Fruit fly (Drosophila melanogaster) whole organism, larva: ENCODE data around the gene Plp.

Experiments used
- noc ChIP-seq: fragments of 200-800 bp; sonication (Bioruptor generic); optimal IDR thresholded peaks from 3 replicates; lab custom pipeline; 2019; ENCODE audit warnings: missing biosample characterization, mild to moderate bottlenecking, missing genetic modification characterization, moderate library complexity

The Plp gene

DNA sequence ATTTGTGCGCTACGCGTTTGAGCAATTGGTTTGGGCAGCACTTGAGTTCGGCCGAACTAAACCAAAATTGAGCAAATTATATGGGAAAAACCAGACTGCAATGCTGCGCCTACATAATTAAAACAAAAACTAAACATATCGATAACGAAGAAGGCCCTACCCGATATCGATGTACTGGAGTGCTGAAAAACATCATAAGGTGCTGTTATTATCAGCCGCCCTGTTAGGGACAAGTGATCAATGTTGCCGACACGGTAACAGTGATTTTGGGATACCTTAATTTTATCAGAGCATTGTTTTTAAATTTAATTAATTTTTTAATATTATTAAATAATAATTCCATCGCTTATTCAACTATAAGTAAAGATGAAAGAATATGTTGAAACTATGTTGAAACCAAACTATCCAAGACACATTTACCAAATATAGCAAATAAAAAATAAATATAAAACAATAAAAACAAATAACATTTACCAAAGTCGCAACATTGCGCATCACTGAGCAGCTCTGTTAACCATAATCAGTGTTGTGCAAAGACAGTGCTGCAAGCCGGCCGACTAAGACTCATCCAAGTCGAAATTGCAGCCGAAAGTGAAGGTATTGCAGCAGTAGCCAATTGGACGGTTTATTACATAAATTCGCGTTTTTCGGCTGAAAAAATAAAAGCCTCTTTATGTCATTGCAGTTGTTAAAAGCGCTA is at the start of gene Plp, which contains the start of the genes sstn and GlyRS:
Plp (minus strand) TSS at position 136 of the 700 bp plus-strand sequence.
sstn (minus strand) TSS at position 131 of the 700 bp plus-strand sequence.
GlyRS (plus strand) TSS at position 554 of the 700 bp plus-strand sequence.
- TF ChIP-seq noc (tag; lab: Kevin White, UChicago), result peak; percentile 58

DNA sequence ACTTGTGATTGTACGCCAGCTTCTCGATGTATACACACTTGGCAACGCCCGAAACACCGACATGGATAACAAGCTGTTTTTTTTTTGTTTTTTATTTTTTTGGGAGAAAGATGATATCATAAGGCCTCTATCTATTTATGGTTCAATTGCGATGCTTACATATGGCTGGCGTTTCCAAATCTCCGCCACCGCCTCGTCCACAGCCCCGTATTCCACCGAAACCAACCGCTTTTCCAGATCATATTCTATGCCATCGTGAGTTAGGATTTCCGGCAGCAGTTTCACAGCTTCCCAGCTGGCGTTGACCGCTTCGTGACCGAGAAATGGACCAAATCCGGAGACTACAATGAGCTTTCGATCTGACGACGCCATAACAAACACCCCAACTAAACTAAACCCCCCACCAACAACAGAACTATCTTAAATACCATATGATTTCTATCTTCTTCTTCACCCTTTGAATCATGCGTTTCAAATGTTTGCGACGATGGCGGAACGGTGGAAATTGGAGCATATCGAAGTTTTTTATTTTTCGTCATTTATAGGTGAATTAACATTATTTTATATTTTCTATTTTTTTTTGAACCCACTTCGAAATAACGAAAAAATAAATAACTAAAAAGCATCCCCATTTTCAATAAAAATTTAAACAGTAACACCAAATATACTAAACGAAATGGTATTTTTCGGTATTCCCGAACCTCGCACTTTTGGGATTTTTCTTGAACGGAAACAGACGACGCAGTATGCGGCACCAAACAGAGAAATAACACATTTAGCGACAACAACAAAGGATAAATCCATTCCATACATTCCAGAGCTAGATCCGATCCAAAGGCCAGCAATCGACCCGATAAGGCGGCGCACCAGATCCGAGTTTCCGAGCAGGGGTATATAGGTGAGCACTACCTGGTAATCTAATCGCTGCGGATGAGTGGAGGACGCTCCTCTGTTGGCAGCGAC is 49.4 kb upstream of the Plp start, which contains the start of the genes CG32147 and Pex3:
CG32147 (minus strand) TSS at position 422 of the 963 bp plus-strand sequence.
Pex3 (plus strand) TSS at position 718 of the 963 bp plus-strand sequence.
- TF ChIP-seq noc (tag; lab: Kevin White, UChicago), result peak; percentile 2

DNA sequence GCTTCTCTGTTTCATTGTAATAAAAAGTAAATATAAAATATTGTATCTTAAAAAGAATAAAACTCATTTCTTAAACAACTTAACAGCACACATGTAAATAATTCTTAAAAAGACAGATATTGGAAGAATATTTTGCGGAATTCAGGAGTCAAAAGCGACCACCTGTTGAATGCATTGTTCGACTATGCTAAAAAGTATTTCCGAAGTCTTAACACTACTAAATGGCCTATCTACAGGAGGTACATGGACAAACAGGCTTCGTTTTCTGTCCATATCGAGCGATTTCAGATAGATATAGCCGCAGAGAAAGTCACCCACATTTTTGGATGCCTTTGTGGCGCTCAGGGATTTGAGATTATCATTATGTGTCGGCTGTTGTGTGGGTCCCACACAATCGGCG is 48.6 kb upstream of the Plp start:
- TF ChIP-seq noc (tag; lab: Kevin White, UChicago), result no peak

DNA sequence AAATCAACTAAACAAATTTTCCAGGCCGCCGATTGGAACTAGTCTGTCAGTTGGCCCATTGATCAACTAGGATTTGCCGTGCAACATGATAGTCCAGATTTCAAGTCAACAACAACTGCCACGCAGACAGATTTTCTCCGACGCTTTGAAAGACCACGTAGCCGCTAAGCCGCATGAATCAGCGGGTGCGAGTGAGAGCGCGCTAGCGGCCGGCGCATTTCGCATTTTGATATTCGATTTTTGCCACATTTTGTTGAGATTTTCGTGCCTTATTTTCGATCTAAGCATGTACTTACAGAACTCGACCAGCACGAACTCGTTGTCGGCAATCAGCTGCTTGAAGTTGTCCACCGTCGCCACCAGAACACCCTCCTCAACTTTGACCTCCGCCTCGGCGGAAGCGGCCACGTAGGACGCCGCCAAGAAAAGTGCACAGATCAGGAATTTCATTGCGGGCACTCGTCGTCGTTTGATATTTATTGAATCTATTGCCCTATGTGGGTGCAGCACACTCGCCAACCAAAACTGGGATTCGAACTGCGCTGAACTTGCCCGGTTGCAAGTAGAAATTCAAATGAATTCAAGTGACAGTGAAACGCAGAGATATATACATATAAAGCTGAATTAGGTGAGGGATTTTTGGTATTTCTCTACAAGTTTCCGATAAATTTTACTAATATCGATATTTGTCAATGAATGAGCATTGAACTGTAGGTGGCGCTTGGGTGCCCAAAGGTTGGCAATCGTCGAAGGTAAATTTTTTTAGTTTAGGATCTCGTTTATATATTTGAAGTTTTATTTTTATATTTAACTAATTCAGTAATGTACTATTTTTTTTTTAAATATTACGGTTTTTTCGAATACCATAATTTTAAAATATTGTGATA is 47.7 kb upstream of the Plp start, which contains the start of gene Pdi:
Pdi (minus strand) TSS at position 837 of the 887 bp plus-strand sequence.
- peak; percentile 51 for TF ChIP-seq noc (tag; lab: Kevin White, UChicago)

DNA sequence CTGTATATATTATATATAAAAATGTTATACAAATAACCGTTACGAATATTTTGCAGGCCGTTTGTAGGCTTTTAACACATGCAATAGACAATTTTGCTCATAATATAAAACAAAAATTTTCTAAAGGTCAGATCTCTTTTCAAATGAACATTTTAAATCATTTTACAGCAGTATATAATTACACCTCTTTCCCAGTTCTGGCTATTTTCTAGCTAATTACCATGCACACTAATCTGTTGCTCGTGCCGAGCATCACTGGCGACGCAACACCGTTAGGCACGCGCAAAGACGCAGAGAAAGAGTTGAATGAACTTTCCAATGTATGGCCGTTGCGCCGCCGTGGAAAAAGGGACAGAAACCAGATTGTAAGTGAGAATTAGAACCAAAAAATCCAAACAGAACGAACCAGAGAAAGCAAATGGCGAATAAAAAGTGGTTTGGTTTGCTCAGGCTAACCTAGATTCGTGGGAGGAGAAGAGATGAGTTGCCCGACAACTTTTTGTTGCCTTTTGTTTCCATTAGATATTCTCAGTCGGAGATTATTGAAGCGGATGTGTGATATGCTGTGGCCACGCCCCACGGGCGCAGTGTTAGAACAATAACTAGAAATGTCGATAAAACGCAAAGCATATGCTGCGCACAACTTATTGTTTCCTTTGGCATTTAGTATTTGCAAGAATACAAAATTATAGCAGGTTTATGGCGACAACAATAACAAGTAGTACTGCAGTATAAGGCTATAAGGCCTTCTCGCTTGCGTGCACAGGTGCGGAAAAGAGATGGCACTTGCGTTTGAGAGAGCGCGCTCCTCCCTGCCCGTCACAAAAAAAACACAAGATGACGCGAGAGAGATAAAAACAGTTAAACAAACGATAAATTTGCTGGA is 46.8 kb upstream of the Plp start:
- TF ChIP-seq noc (tag; lab: Kevin White, UChicago), result no peak

DNA sequence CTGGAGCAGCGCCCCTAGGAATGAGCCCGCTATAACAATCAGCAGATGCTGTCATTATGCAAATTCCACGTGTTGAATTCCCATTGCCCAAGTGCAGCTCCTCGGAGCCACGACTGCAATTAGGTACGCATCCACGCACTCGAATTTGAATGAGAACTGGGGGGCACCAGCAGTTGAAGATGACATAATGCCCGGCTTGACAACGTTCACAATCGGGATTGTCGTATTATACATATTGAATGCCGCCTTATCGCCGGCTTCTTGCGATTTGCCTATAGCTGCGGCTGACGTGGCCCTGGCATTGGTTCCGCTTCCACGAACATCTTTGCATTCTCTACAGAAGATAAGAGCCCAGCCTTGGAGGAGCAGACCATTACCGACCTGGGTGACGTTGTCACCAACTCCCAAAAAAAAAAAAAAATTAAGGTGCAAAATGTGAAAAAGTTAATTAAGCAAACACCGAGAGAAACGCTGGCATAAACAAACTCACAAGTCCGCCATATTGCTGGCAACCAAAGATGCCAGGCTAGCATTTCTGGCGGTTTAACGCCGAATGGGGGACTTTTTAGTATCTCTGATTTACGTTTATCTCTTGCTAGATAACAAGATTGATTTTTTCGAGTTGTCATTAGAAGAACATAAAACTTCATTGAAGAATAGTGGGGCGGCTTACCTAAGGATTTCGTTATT is 45.9 kb upstream of the Plp start:
- no peak for TF ChIP-seq noc (tag; lab: Kevin White, UChicago)

DNA sequence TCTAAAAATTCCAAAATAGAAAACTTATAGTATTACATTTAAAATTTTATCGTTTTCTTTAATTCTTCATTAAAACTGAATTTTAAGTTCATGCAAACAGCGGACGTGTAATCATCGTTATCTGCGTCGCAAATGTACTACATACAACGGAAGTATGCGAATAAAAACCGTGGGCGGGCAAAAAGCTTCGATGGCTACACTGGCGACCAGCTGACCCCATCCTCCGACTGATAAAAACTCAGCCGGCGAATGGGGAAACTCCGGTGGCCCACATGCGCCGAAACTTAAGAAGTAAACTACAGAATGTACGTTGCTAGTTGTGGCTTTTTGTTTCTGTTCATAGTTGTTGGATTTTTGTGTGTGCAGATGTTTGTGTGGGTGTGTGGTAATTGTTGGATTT is 43.3 kb upstream of the Plp start:
- TF ChIP-seq noc (tag; lab: Kevin White, UChicago), result no peak

DNA sequence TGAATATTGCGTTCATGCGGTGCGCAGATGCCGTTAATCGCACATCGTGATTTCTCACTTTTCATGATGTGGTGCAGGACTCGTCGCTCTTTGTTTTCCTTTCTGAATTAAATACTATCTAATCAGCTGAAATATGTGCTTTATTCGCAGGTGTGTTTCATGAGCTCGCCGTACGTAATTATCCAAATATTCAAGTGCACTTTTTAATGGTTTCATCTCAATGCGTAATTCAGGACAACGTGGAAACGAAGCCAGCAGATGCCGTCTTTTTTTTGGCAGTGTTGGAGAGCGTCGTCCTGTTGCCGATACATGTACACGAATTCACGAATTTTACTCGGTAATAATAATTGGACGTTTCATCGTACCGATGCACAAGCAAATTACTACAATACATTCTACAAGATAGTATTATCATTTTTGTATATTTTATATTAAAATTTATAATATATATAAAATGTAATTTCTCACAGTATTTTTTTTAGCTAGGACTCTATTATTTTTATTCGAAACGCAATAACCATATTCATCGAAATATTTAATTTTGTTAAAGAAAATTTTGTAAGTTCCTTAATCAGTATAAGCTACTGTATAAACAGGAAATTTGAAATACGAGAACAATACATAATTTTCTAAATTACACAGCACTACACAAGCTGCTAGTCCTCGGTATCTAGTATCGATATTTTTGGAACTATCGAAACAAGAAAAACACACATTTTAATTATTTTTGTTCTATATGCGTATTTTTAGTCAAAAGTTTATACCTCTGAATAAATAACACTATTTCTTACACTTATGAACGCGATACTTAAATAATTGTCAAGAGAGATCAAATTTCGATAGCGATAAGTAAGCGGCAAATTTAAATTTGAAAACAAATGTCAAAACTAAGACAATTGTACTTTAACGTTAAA is 42.4 kb upstream of the Plp start, which contains the start of gene CG12316:
CG12316 (minus strand) TSS at position 276 of the 914 bp plus-strand sequence.
- TF ChIP-seq noc (tag; lab: Kevin White, UChicago), result peak; percentile 94

DNA sequence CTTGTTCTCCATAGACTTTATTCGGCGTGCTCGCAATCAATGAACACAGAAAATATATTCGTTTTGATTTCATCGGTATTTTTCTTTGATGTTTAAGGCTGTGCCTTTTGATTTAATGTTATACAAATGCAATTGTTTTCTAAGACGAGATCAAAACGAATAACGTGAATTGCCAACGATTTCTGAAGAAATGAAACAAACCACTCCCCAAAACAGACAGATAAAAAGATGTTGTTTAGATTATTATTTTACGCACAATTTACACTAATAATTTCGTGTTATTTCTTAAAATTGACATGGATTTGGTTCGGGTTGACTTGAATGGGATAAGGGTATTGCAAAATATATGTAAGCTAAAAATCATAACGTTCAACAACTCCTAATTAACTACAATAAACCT is 36.8 kb upstream of the Plp start, which contains the start of gene CG13457:
CG13457 (minus strand) TSS at position 101 of the 400 bp plus-strand sequence.
- no peak for TF ChIP-seq noc (tag; lab: Kevin White, UChicago)

DNA sequence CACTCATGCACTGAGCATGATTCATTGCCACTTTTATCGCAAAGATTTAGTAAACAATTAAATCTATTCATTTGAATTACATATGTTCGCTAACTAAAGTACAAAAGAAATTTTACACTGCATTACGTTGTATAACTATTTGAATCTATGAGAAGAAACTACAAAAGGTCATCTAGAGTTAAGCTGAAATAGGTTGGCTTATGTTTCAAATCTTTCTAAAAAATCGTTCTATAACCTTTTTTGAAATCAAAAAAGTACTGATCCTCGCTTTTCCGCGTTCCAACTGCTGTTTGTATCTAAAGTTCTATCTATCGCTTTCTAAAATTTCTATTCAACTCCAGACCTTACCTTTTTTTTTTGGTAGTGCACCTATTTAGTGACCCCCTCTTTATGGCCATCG is 31.2 kb upstream of the Plp start:
- no peak for TF ChIP-seq noc (tag; lab: Kevin White, UChicago)

DNA sequence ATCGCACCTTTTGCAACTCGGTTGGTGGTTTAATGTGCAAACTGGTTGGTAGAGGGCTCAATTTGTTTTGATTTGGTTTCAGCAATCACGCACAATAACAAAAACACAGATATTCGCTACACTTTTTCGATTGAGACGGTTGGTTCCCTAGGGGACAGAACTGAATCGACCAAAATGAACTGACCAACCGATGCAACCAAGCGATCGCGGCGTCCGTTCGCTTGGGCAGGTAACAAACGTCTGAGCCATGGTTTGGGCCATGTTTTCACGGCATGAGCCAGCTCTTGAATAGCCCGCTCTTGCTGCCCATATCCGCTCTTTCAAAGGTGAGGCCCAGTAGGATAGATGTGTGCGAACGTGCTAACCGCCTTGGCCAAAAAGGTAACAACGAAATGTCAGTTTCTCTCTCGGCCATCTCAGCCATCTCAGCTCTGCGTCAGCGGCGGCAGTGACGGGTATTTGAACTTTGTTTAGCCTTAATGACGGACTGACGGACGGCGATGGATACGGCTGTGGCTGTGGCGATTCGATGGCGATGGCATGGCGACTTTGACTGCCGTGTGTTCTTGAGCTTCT is 30.6 kb upstream of the Plp start, which contains the start of gene CG16959:
CG16959 (minus strand) TSS at position 245 of the 576 bp plus-strand sequence.
- TF ChIP-seq noc (tag; lab: Kevin White, UChicago), result peak; percentile 9

DNA sequence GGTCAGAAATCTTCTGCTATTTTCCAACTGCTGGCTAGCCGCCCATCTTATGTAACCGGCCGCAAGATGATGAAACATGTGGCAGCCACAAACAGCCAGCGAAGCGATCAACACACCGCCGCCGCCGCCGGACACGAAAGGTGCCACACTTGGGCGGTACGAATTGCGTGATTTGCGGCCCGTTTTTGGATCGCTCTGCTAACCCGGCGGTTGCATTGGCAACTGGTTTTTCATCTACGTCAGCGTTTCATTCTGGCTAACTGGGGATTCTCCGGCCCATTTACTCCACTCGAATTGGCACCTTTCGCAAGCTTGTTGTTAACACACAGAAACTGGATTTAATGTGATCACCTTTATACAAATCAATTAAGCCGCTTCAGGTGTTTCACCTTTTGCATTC is 29.2 kb upstream of the Plp start:
- TF ChIP-seq noc (tag; lab: Kevin White, UChicago), result no peak
